Worm (Caenorhabditis elegans) whole organism, young adult: Measurements from ENCODE around the gene pha-1.

Experiments
- B0019.2 ChIP-seq: fragments of 200-800 bp; sonication (Bioruptor generic); conservative IDR thresholded peaks from 2 replicates; pipeline ENCODE4 v1.3.6; 2022; ENCODE audit warnings: missing genetic modification reagents, missing genetic modification characterization, missing compliant biosample characterization
- B0336.3 ChIP-seq: fragments of 200-800 bp; sonication (Bioruptor generic); IDR thresholded peaks from 2 replicates; pipeline ENCODE4 v1.3.6; 2022; ENCODE audit warnings: missing genetic modification characterization, missing compliant biosample characterization
- C06A6.2 ChIP-seq: fragments of 200-800 bp; sonication (Bioruptor generic); conservative IDR thresholded peaks from 2 replicates; pipeline ENCODE4 v1.3.6; 2022; ENCODE audit warnings: missing genetic modification characterization, missing compliant biosample characterization
- F10E7.11 ChIP-seq: sonication (generic microtip); optimal IDR thresholded peaks from 2 replicates; lab custom pipeline; 2017; ENCODE audit warnings: mild to moderate bottlenecking, missing genetic modification characterization, moderate library complexity, missing compliant biosample characterization
- F22D6.2 ChIP-seq: sonication (generic microtip); optimal IDR thresholded peaks from 2 replicates; lab custom pipeline; 2016; ENCODE audit warnings: mild to moderate bottlenecking, missing genetic modification characterization, missing compliant biosample characterization
- F23B12.7 ChIP-seq: sonication (generic microtip); optimal IDR thresholded peaks from 2 replicates; lab custom pipeline; 2017; ENCODE audit warnings: missing genetic modification characterization, mild to moderate bottlenecking, missing compliant biosample characterization, antibody characterized with exemption, moderate library complexity; ENCODE audit not compliant: insufficient read depth
- F37B4.10 ChIP-seq: fragments of 200-800 bp; sonication (Bioruptor generic); IDR thresholded peaks from 2 replicates; pipeline ENCODE4 v1.3.6; 2022; ENCODE audit warnings: missing genetic modification characterization, missing compliant biosample characterization
- K11D2.4 ChIP-seq: fragments of 200-800 bp; sonication (Bioruptor generic); IDR thresholded peaks from 2 replicates; pipeline ENCODE4 v1.3.6; 2022; ENCODE audit warnings: missing genetic modification reagents, missing genetic modification characterization, missing compliant biosample characterization
- K12H6.12 ChIP-seq: fragments of 200-800 bp; sonication (Bioruptor generic); optimal IDR thresholded peaks from 2 replicates; lab custom pipeline; 2018; ENCODE audit warnings: mild to moderate bottlenecking, missing genetic modification characterization, missing compliant biosample characterization
- T07F8.4 ChIP-seq: sonication (generic microtip); optimal IDR thresholded peaks from 2 replicates; lab custom pipeline; 2016; ENCODE audit warnings: mild to moderate bottlenecking, missing genetic modification characterization, moderate library complexity, missing compliant biosample characterization
- T26A5.8 ChIP-seq: sonication (generic microtip); optimal IDR thresholded peaks from 2 replicates; lab custom pipeline; 2016; ENCODE audit warnings: missing genetic modification characterization, missing compliant biosample characterization
- Y53F4B.3 ChIP-seq: fragments of 200-800 bp; sonication (Bioruptor generic); IDR thresholded peaks from 2 replicates; pipeline ENCODE4 v1.3.6; 2022; ENCODE audit warnings: missing genetic modification reagents, missing genetic modification characterization, missing compliant biosample characterization
- Y56A3A.18 ChIP-seq: fragments of 200-800 bp; sonication (Bioruptor generic); IDR thresholded peaks from 2 replicates; pipeline ENCODE4 v1.3.6; 2022; ENCODE audit warnings: missing genetic modification reagents, missing genetic modification characterization, missing compliant biosample characterization
- Y79H2A.3 ChIP-seq: fragments of 200-800 bp; sonication (Bioruptor generic); conservative IDR thresholded peaks from 2 replicates; pipeline ENCODE4 v1.3.6; 2022; ENCODE audit warnings: missing genetic modification reagents, missing genetic modification characterization, missing compliant biosample characterization
- ZK185.1 ChIP-seq: sonication (generic microtip); optimal IDR thresholded peaks from 2 replicates; lab custom pipeline; 2016; ENCODE audit warnings: mild to moderate bottlenecking, missing genetic modification characterization, missing compliant biosample characterization; ENCODE audit not compliant: poor library complexity, severe bottlenecking
- aptf-3 ChIP-seq: fragments of 200-800 bp; sonication (Bioruptor generic); IDR thresholded peaks from 2 replicates; pipeline ENCODE4 v1.3.6; 2022; ENCODE audit warnings: missing genetic modification characterization, missing compliant biosample characterization
- atf-7 ChIP-seq: sonication (generic microtip); optimal IDR thresholded peaks from 2 replicates; lab custom pipeline; 2017; ENCODE audit warnings: mild to moderate bottlenecking, missing genetic modification characterization, missing compliant biosample characterization
- attf-3 ChIP-seq: fragments of 200-800 bp; sonication (Bioruptor generic); conservative IDR thresholded peaks from 2 replicates; pipeline ENCODE4 v1.3.6; 2022; ENCODE audit warnings: missing genetic modification reagents, missing genetic modification characterization, missing compliant biosample characterization
- bed-2 ChIP-seq: fragments of 200-800 bp; sonication (Bioruptor generic); IDR thresholded peaks from 2 replicates; pipeline ENCODE4 v1.3.6; 2022; ENCODE audit warnings: missing genetic modification reagents, missing genetic modification characterization, missing compliant biosample characterization
- ccch-3 ChIP-seq: fragments of 200-800 bp; sonication (Bioruptor generic); optimal IDR thresholded peaks from 2 replicates; lab custom pipeline; 2018; ENCODE audit warnings: mild to moderate bottlenecking, missing genetic modification characterization, missing compliant biosample characterization
- ceh-40 ChIP-seq: fragments of 200-800 bp; sonication (Bioruptor generic); IDR thresholded peaks from 2 replicates; pipeline ENCODE4 v1.3.6; 2022; ENCODE audit warnings: missing genetic modification characterization, missing compliant biosample characterization
- efl-1 ChIP-seq: fragments of 150-350 bp; optimal IDR thresholded peaks from 2 replicates; lab custom pipeline; 2014; ENCODE audit warnings: missing biosample characterization, missing genetic modification reagents, missing genetic modification characterization
- him-1 ChIP-seq: sonication (generic microtip); optimal IDR thresholded peaks from 2 replicates; lab custom pipeline; 2016; ENCODE audit warnings: missing genotype, missing genetic modification reagents, missing genetic modification characterization, missing compliant biosample characterization
- hlh-12 ChIP-seq: sonication (generic microtip); optimal IDR thresholded peaks from 2 replicates; lab custom pipeline; 2016; ENCODE audit warnings: missing genetic modification characterization, missing compliant biosample characterization
- hlh-26 ChIP-seq: fragments of 200-800 bp; sonication (Bioruptor generic); conservative IDR thresholded peaks from 2 replicates; pipeline ENCODE4 v1.3.6; 2022; ENCODE audit warnings: missing genetic modification reagents, missing genetic modification characterization, missing compliant biosample characterization
- let-526 ChIP-seq: fragments of 200-800 bp; sonication (Bioruptor generic); IDR thresholded peaks from 2 replicates; pipeline ENCODE4 v1.3.6; 2022; ENCODE audit warnings: missing genetic modification reagents, missing genetic modification characterization, missing compliant biosample characterization
- lin-35 ChIP-seq, 3 experiments: fragments of 150-350 bp in 2 of 3; sonication (generic microtip) in 1 of 3; optimal IDR thresholded peaks; 2 replicates each; lab custom pipeline; 2014 to 2018; ENCODE audit warnings: missing biosample characterization in 3 of 3, missing genetic modification characterization in 3 of 3, missing genetic modification reagents in 3 of 3
- lin-54 ChIP-seq: fragments of 200-800 bp; sonication (Bioruptor generic); optimal IDR thresholded peaks from 2 replicates; lab custom pipeline; 2018; ENCODE audit warnings: mild to moderate bottlenecking, missing genetic modification characterization, missing compliant biosample characterization
- lsy-27 ChIP-seq: sonication (generic microtip); optimal IDR thresholded peaks from 2 replicates; lab custom pipeline; 2017; ENCODE audit warnings: missing genetic modification characterization, mild to moderate bottlenecking, missing compliant biosample characterization, antibody characterized with exemption, missing genotype, borderline replicate concordance; ENCODE audit not compliant: insufficient read depth
- madf-6 ChIP-seq: fragments of 200-800 bp; sonication (Bioruptor generic); IDR thresholded peaks from 2 replicates; pipeline ENCODE4 v1.3.6; 2022; ENCODE audit warnings: missing genetic modification reagents, missing genetic modification characterization, missing compliant biosample characterization
- mel-28 ChIP-seq: sonication (generic microtip); optimal IDR thresholded peaks from 2 replicates; lab custom pipeline; 2016; ENCODE audit warnings: borderline replicate concordance, mild to moderate bottlenecking, missing genetic modification characterization, missing compliant biosample characterization
- mes-4 ChIP-seq: sonication (generic microtip); optimal IDR thresholded peaks from 2 replicates; lab custom pipeline; 2016; ENCODE audit warnings: missing genotype, missing genetic modification characterization, missing compliant biosample characterization
- mxl-1 ChIP-seq: sonication (generic microtip); optimal IDR thresholded peaks from 2 replicates; lab custom pipeline; 2016; ENCODE audit warnings: missing genetic modification characterization, missing compliant biosample characterization
- nfya-1 ChIP-seq: sonication (generic microtip); optimal IDR thresholded peaks from 2 replicates; lab custom pipeline; 2017; ENCODE audit warnings: antibody characterized with exemption, missing compliant biosample characterization, missing genetic modification characterization, borderline replicate concordance; ENCODE audit not compliant: insufficient read depth
- nfya-2 ChIP-seq: fragments of 200-800 bp; sonication (Bioruptor generic); IDR thresholded peaks from 2 replicates; pipeline ENCODE4 v1.3.6; 2022; ENCODE audit warnings: missing genetic modification reagents, missing genetic modification characterization, missing compliant biosample characterization
- nfyb-1 ChIP-seq: fragments of 200-800 bp; sonication (Bioruptor generic); IDR thresholded peaks from 2 replicates; pipeline ENCODE4 v1.3.6; 2022; ENCODE audit warnings: missing genetic modification reagents, missing genetic modification characterization, missing compliant biosample characterization
- nhr-120 ChIP-seq: fragments of 200-800 bp; sonication (Bioruptor generic); IDR thresholded peaks from 2 replicates; pipeline ENCODE4 v1.3.6; 2022; ENCODE audit warnings: missing genetic modification characterization, missing compliant biosample characterization
- nhr-179 ChIP-seq: sonication (generic microtip); optimal IDR thresholded peaks from 2 replicates; lab custom pipeline; 2016; ENCODE audit warnings: mild to moderate bottlenecking, missing genetic modification characterization, missing compliant biosample characterization
- nhr-80 ChIP-seq: sonication (generic microtip); optimal IDR thresholded peaks from 2 replicates; lab custom pipeline; 2016; ENCODE audit warnings: missing genetic modification characterization, missing compliant biosample characterization
- pbrm-1 ChIP-seq: fragments of 200-800 bp; sonication (Bioruptor generic); IDR thresholded peaks from 2 replicates; pipeline ENCODE4 v1.3.6; 2022; ENCODE audit warnings: missing genetic modification reagents, missing genetic modification characterization, missing compliant biosample characterization
- rpc-1 ChIP-seq, 2 experiments: fragments of 150-350 bp in 1 of 2; sonication (generic microtip) in 1 of 2; optimal IDR thresholded peaks; 2 replicates each; lab custom pipeline; 2014 to 2018; ENCODE audit warnings: missing biosample characterization in 1 of 2, missing genetic modification characterization in 1 of 2, missing genetic modification reagents in 1 of 2, missing genotype in 1 of 2
- sdz-38 ChIP-seq: sonication (generic microtip); optimal IDR thresholded peaks from 2 replicates; lab custom pipeline; 2016; ENCODE audit warnings: missing genotype, missing genetic modification characterization, missing compliant biosample characterization
- sea-2 ChIP-seq: fragments of 200-800 bp; sonication (Bioruptor generic); IDR thresholded peaks from 2 replicates; pipeline ENCODE4 v1.3.6; 2022; ENCODE audit warnings: missing genetic modification characterization, missing compliant biosample characterization
- snpc-1.1 ChIP-seq: sonication (generic microtip); optimal IDR thresholded peaks from 2 replicates; lab custom pipeline; 2017; ENCODE audit warnings: missing genetic modification characterization, mild to moderate bottlenecking, missing compliant biosample characterization, antibody characterized with exemption, moderate library complexity, missing genotype, missing genetic modification reagents; ENCODE audit not compliant: insufficient read depth
- tlf-1 ChIP-seq: fragments of 200-800 bp; sonication (Bioruptor generic); optimal IDR thresholded peaks from 2 replicates; lab custom pipeline; 2018; ENCODE audit warnings: mild to moderate bottlenecking, missing genetic modification characterization, missing compliant biosample characterization
- xnd-1 ChIP-seq: sonication (generic microtip); optimal IDR thresholded peaks from 2 replicates; lab custom pipeline; 2016; ENCODE audit warnings: missing genotype, missing genetic modification reagents, missing genetic modification characterization, missing compliant biosample characterization
- ztf-22 ChIP-seq: fragments of 200-800 bp; sonication (Bioruptor generic); optimal IDR thresholded peaks from 2 replicates; lab custom pipeline; 2018; ENCODE audit warnings: mild to moderate bottlenecking, missing genetic modification characterization, moderate library complexity, missing compliant biosample characterization
- ztf-25 ChIP-seq: fragments of 200-800 bp; sonication (Bioruptor generic); IDR thresholded peaks from 2 replicates; pipeline ENCODE4 v1.3.6; 2022; ENCODE audit warnings: missing genetic modification reagents, missing genetic modification characterization, missing compliant biosample characterization
- ztf-6 ChIP-seq: fragments of 200-800 bp; sonication (Bioruptor generic); IDR thresholded peaks from 2 replicates; pipeline ENCODE4 v1.3.6; 2022; ENCODE audit warnings: missing genetic modification reagents, missing genetic modification characterization, missing compliant biosample characterization

pha-1 gene

DNA sequence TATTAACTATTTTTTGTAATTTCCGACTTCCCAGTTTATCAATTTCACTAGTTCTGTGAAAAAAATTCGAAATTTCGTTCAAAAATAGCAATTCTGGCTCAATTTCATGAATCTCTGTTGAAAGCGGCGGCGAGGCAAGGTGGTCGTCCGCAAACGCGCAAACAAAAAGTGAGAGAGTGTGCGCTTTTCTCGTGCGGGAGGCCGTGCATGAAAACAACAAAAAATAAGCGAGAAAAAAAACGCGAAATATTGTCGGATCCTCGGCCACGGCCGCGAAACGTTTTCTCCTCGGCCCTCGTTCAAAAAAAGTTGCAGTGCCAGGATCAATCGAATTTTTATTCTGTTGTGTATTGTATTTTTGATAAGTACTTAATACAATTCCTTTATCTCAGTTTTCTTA is 18.9 kb upstream of the pha-1 start (continued):
- no peak for TF ChIP-seq madf-6 (GFP tag; lab: Robert Waterston, UW)
- TF ChIP-seq bed-2 (GFP tag; lab: Robert Waterston, UW): no peak
- TF ChIP-seq T26A5.8 (tag; lab: Kevin White, UChicago): no peak
- 0 out of 2 replicates have a peak, but pooled peaks have one; percentile 61 for TF ChIP-seq nfyb-1 (GFP tag; lab: Robert Waterston, UW)
- TF ChIP-seq nhr-120: no peak
- peak; percentile 49; the same call in 1 of the 2 replicates for TF ChIP-seq pbrm-1 (GFP tag; lab: Robert Waterston, UW)
- TF ChIP-seq nfya-1 (tag; lab: Kevin White, UChicago): no peak
- TF ChIP-seq lsy-27 (tag; lab: Kevin White, UChicago): no peak
- TF ChIP-seq nfya-2: no peak
- 0 out of 2 replicates have a peak, but pooled peaks have one; percentile 45 for TF ChIP-seq C06A6.2 (GFP tag; lab: Robert Waterston, UW)
- TF ChIP-seq Y79H2A.3 (GFP tag; lab: Robert Waterston, UW): no peak
- 0 out of 2 replicates have a peak, but pooled peaks have one; percentile 29 for TF ChIP-seq B0336.3 (GFP tag; lab: Robert Waterston, UW)
- no peak for TF ChIP-seq nhr-179 (tag; lab: Kevin White, UChicago)
- no peak for TF ChIP-seq mel-28
- 0 out of 2 replicates have a peak, but pooled peaks have one; percentile 41 for TF ChIP-seq ztf-25
- TF ChIP-seq F23B12.7 (tag; lab: Kevin White, UChicago): no peak
- TF ChIP-seq tlf-1: no peak
- no peak for TF ChIP-seq xnd-1 (tag; lab: Kevin White, UChicago)
- TF ChIP-seq F10E7.11: no peak
- TF ChIP-seq atf-7 (tag; lab: Kevin White, UChicago): no peak
- no peak for TF ChIP-seq mxl-1
- no peak for TF ChIP-seq hlh-12 (tag; lab: Kevin White, UChicago)
- no peak for TF ChIP-seq rpc-1 (optimal IDR thresholded peaks at IDR 0.05; lab: Kevin White, UChicago)
- TF ChIP-seq rpc-1 (tag; optimal IDR thresholded peaks at IDR 0.05; lab: Kevin White, UChicago): no peak
- TF ChIP-seq ceh-40 (GFP tag; lab: Robert Waterston, UW): no peak
- no peak for TF ChIP-seq ztf-22 (GFP tag; lab: Kevin White, UChicago)
- no peak for TF ChIP-seq him-1 (tag; lab: Kevin White, UChicago)
- TF ChIP-seq aptf-3 (GFP tag; lab: Robert Waterston, UW): no peak
- TF ChIP-seq B0019.2 (GFP tag; lab: Robert Waterston, UW): no peak
- no peak for TF ChIP-seq mes-4 (tag; lab: Kevin White, UChicago)
- no peak for TF ChIP-seq F37B4.10 (GFP tag; lab: Robert Waterston, UW)
- TF ChIP-seq ccch-3 (GFP tag; lab: Kevin White, UChicago): no peak
- TF ChIP-seq sdz-38 (tag; lab: Kevin White, UChicago): no peak
- no peak for TF ChIP-seq snpc-1.1 (tag; lab: Kevin White, UChicago)
- no peak for TF ChIP-seq sea-2 (GFP tag; lab: Robert Waterston, UW)
- no peak for TF ChIP-seq T07F8.4 (tag; lab: Kevin White, UChicago)
- TF ChIP-seq F22D6.2 (tag; lab: Kevin White, UChicago): no peak
- no peak for TF ChIP-seq efl-1 (GFP tag; lab: Kevin White, UChicago)
- TF ChIP-seq let-526: no peak
- TF ChIP-seq ZK185.1 (tag; lab: Kevin White, UChicago): no peak
- TF ChIP-seq lin-35 (GFP tag; optimal IDR thresholded peaks at IDR 0.05; lab: Kevin White, UChicago): peak in 1 of 3 experiments; percentile 11
- TF ChIP-seq Y53F4B.3: no peak
- TF ChIP-seq Y56A3A.18 (GFP tag; lab: Robert Waterston, UW): no peak
- peak; percentile 58 for TF ChIP-seq nhr-80
- TF ChIP-seq ztf-6 (GFP tag; lab: Robert Waterston, UW): no peak
- peak; percentile 55 for TF ChIP-seq K12H6.12 (tag; lab: Kevin White, UChicago)
- peak; percentile 59 for TF ChIP-seq lin-54 (GFP tag; lab: Kevin White, UChicago)
- TF ChIP-seq K11D2.4 (GFP tag; lab: Robert Waterston, UW): peak; percentile 81
- TF ChIP-seq hlh-26: no peak
- TF ChIP-seq attf-3 (GFP tag; lab: Robert Waterston, UW): no peak
